Worm (Caenorhabditis elegans) whole organism, L2 larva: ENCODE measurements around the gene ZC239.15.
"Not testable (repeated sequence)": the region's sequence is repeated elsewhere in the genome, so short reads cannot be mapped to it uniquely, and the experiment has no call there.

ENCODE experiments used
- ZK546.5 ChIP-seq: sonication (generic microtip); optimal IDR thresholded peaks from 2 replicates; lab custom pipeline; 2017; ENCODE audit warnings: missing biosample characterization, missing genetic modification characterization
- ama-1 ChIP-seq: fragments of 150-350 bp; optimal IDR thresholded peaks from 2 replicates; lab custom pipeline; 2018; ENCODE audit warnings: inconsistent platforms
- blmp-1 ChIP-seq: sonication (generic microtip); optimal IDR thresholded peaks from 2 replicates; lab custom pipeline; 2017; ENCODE audit warnings: missing genetic modification characterization, mild to moderate bottlenecking, missing compliant biosample characterization, antibody characterized with exemption, moderate library complexity; ENCODE audit not compliant: insufficient read depth
- ceh-16 ChIP-seq: fragments of 150-350 bp; optimal IDR thresholded peaks from 2 replicates; lab custom pipeline; 2014; ENCODE audit warnings: missing biosample characterization, missing genetic modification characterization
- elt-3 ChIP-seq: sonication (generic microtip); optimal IDR thresholded peaks from 2 replicates; lab custom pipeline; 2017; ENCODE audit warnings: missing biosample characterization, missing genetic modification characterization
- lsy-2 ChIP-seq, 2 experiments: fragments of 150-350 bp in 1 of 2; sonication (generic microtip) in 1 of 2; optimal IDR thresholded peaks; 2 replicates each; lab custom pipeline; 2014 to 2017; ENCODE audit warnings: missing biosample characterization in 2 of 2, missing genetic modification characterization in 2 of 2
- nhr-23 ChIP-seq: fragments of 150-350 bp; optimal IDR thresholded peaks from 2 replicates; lab custom pipeline; 2014; ENCODE audit warnings: missing biosample characterization, missing genetic modification reagents, missing genetic modification characterization
- unc-39 ChIP-seq: fragments of 150-350 bp; optimal IDR thresholded peaks from 2 replicates; lab custom pipeline; 2014; ENCODE audit warnings: missing biosample characterization, missing genetic modification characterization
- ztf-11 ChIP-seq: sonication (generic microtip); optimal IDR thresholded peaks from 2 replicates; lab custom pipeline; 2017; ENCODE audit warnings: missing biosample characterization, missing genetic modification characterization

DNA sequence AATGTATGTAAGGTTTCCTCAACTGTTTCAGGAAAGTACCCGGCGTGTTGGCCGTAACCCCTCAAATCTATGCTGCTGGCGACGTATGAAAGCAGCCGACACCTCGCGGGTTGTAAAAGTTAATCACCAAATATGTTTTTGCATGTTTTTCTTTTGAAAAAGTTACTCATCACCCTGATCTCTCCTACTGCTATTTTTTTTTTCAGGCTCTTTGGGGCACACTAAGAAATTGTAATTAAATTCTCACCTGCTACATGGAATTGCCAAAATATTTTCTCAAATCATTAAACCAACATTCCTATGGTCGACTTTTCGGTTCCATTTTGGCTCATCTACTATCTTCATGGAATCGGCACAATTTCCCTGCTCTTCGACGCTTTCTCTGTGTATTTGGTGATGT, 39.7 kb downstream of the ZC239.15 start, which contains the start of gene sri-78:
- not testable (repeated sequence) for TF ChIP-seq lsy-2 (tag; optimal IDR thresholded peaks at IDR 0.05; lab: Kevin White, UChicago); ztf-11 (tag; lab: Kevin White, UChicago); unc-39; elt-3; ZK546.5 (tag; lab: Kevin White, UChicago); ama-1 (lab: Kevin White, UChicago); blmp-1; ceh-16 (tag; lab: Kevin White, UChicago); nhr-23 (tag; lab: Kevin White, UChicago)
